Worm (Caenorhabditis elegans) whole organism, L2 larva: ENCODE results near the gene cyp-13A12.

ENCODE experiments used
- C34F6.9 ChIP-seq: fragments of 150-350 bp; optimal IDR thresholded peaks from 2 replicates; lab custom pipeline; 2014; ENCODE audit warnings: missing biosample characterization, missing genetic modification characterization
- F13H6.1 ChIP-seq: sonication (generic microtip); optimal IDR thresholded peaks from 2 replicates; lab custom pipeline; 2016; ENCODE audit warnings: missing genetic modification characterization, missing compliant biosample characterization
- R02D3.7 ChIP-seq: fragments of 150-350 bp; optimal IDR thresholded peaks from 2 replicates; lab custom pipeline; 2014; ENCODE audit warnings: missing biosample characterization, missing genetic modification characterization
- Y55F3AM.14 ChIP-seq: fragments of 200-800 bp; sonication (Bioruptor generic); optimal IDR thresholded peaks from 2 replicates; lab custom pipeline; 2018; ENCODE audit warnings: mild to moderate bottlenecking, missing genetic modification characterization, missing compliant biosample characterization
- ZK546.5 ChIP-seq: sonication (generic microtip); optimal IDR thresholded peaks from 2 replicates; lab custom pipeline; 2017; ENCODE audit warnings: missing biosample characterization, missing genetic modification characterization
- alr-1 ChIP-seq: fragments of 150-350 bp; optimal IDR thresholded peaks from 2 replicates; lab custom pipeline; 2014; ENCODE audit warnings: missing biosample characterization, missing genetic modification characterization
- aly-2 ChIP-seq: fragments of 150-350 bp; optimal IDR thresholded peaks from 2 replicates; lab custom pipeline; 2014; ENCODE audit warnings: missing biosample characterization, missing genetic modification characterization
- ama-1 ChIP-seq: fragments of 150-350 bp; optimal IDR thresholded peaks from 2 replicates; lab custom pipeline; 2018; ENCODE audit warnings: inconsistent platforms
- blmp-1 ChIP-seq: sonication (generic microtip); optimal IDR thresholded peaks from 2 replicates; lab custom pipeline; 2017; ENCODE audit warnings: missing genetic modification characterization, mild to moderate bottlenecking, missing compliant biosample characterization, antibody characterized with exemption, moderate library complexity; ENCODE audit not compliant: insufficient read depth
- ceh-16 ChIP-seq: fragments of 150-350 bp; optimal IDR thresholded peaks from 2 replicates; lab custom pipeline; 2014; ENCODE audit warnings: missing biosample characterization, missing genetic modification characterization
- ceh-82 ChIP-seq: fragments of 150-350 bp; optimal IDR thresholded peaks from 2 replicates; lab custom pipeline; 2014; ENCODE audit warnings: missing biosample characterization, missing genetic modification characterization
- crh-2 ChIP-seq: sonication (generic microtip); optimal IDR thresholded peaks from 2 replicates; lab custom pipeline; 2017; ENCODE audit warnings: missing biosample characterization, missing genetic modification characterization
- egl-27 ChIP-seq: sonication (generic microtip); optimal IDR thresholded peaks from 3 replicates; lab custom pipeline; 2017; ENCODE audit warnings: missing biosample characterization, missing genetic modification reagents, missing genetic modification characterization
- elt-1 ChIP-seq: fragments of 150-350 bp; optimal IDR thresholded peaks from 2 replicates; lab custom pipeline; 2014; ENCODE audit warnings: missing biosample characterization, missing genetic modification characterization
- elt-3 ChIP-seq: sonication (generic microtip); optimal IDR thresholded peaks from 2 replicates; lab custom pipeline; 2017; ENCODE audit warnings: missing biosample characterization, missing genetic modification characterization
- fos-1 ChIP-seq: fragments of 150-350 bp; optimal IDR thresholded peaks from 2 replicates; lab custom pipeline; 2014; ENCODE audit warnings: missing biosample characterization, missing genetic modification characterization
- lin-11 ChIP-seq: fragments of 150-350 bp; sonication (generic microtip); optimal IDR thresholded peaks from 2 replicates; lab custom pipeline; 2014; ENCODE audit warnings: missing biosample characterization, missing genetic modification characterization, inconsistent platforms, mixed read lengths
- lin-13 ChIP-seq: fragments of 150-350 bp; optimal IDR thresholded peaks from 2 replicates; lab custom pipeline; 2014; ENCODE audit warnings: missing biosample characterization, missing genetic modification reagents, missing genetic modification characterization
- lsy-2 ChIP-seq, 2 experiments: fragments of 150-350 bp in 1 of 2; sonication (generic microtip) in 1 of 2; optimal IDR thresholded peaks; 2 replicates each; lab custom pipeline; 2014 to 2017; ENCODE audit warnings: missing biosample characterization in 2 of 2, missing genetic modification characterization in 2 of 2
- mab-5 ChIP-seq: fragments of 150-350 bp; optimal IDR thresholded peaks from 2 replicates; lab custom pipeline; 2014; ENCODE audit warnings: missing biosample characterization, missing genetic modification characterization
- mbf-1 ChIP-seq: sonication (generic microtip); optimal IDR thresholded peaks from 2 replicates; lab custom pipeline; 2017; ENCODE audit warnings: missing biosample characterization, missing genetic modification characterization
- mdl-1 ChIP-seq, 2 experiments: fragments of 150-350 bp in 1 of 2; sonication (generic microtip) in 1 of 2; optimal IDR thresholded peaks; 2 replicates each; lab custom pipeline; 2017; ENCODE audit warnings: missing biosample characterization in 2 of 2, missing genetic modification characterization in 2 of 2
- nhr-10 ChIP-seq: sonication (generic microtip); optimal IDR thresholded peaks from 2 replicates; lab custom pipeline; 2017; ENCODE audit warnings: missing biosample characterization, missing genetic modification characterization
- nhr-11 ChIP-seq: fragments of 150-350 bp; optimal IDR thresholded peaks from 2 replicates; lab custom pipeline; 2014; ENCODE audit warnings: missing biosample characterization, missing genetic modification characterization
- nhr-12 ChIP-seq: fragments of 150-350 bp; optimal IDR thresholded peaks from 2 replicates; lab custom pipeline; 2014; ENCODE audit warnings: missing biosample characterization, missing genetic modification characterization
- nhr-129 ChIP-seq: fragments of 150-350 bp; optimal IDR thresholded peaks from 2 replicates; lab custom pipeline; 2014; ENCODE audit warnings: missing biosample characterization, missing genetic modification characterization
- nhr-21 ChIP-seq: fragments of 150-350 bp; optimal IDR thresholded peaks from 2 replicates; lab custom pipeline; 2014; ENCODE audit warnings: missing biosample characterization, missing genetic modification characterization
- nhr-237 ChIP-seq: fragments of 150-350 bp; optimal IDR thresholded peaks from 2 replicates; lab custom pipeline; 2014; ENCODE audit warnings: missing biosample characterization, missing genetic modification characterization
- nhr-25 ChIP-seq: fragments of 150-350 bp; sonication (generic microtip); optimal IDR thresholded peaks from 3 replicates; lab custom pipeline; 2014; ENCODE audit warnings: missing biosample characterization, missing genetic modification characterization
- nhr-6 ChIP-seq: fragments of 150-350 bp; optimal IDR thresholded peaks from 2 replicates; lab custom pipeline; 2014; ENCODE audit warnings: missing biosample characterization, missing genetic modification characterization
- nhr-77 ChIP-seq: fragments of 150-350 bp; optimal IDR thresholded peaks from 2 replicates; lab custom pipeline; 2014; ENCODE audit warnings: missing biosample characterization, missing genetic modification characterization
- peb-1 ChIP-seq: fragments of 150-350 bp; optimal IDR thresholded peaks from 2 replicates; lab custom pipeline; 2014; ENCODE audit warnings: missing biosample characterization, missing genetic modification characterization
- skn-1 ChIP-seq: sonication (generic microtip); optimal IDR thresholded peaks from 2 replicates; lab custom pipeline; 2017; ENCODE audit warnings: missing biosample characterization, missing genetic modification characterization
- sma-3 ChIP-seq: sonication (generic microtip); optimal IDR thresholded peaks from 2 replicates; lab custom pipeline; 2016; ENCODE audit warnings: missing genetic modification reagents, missing genetic modification characterization, missing compliant biosample characterization
- sma-9 ChIP-seq, 2 experiments: fragments of 150-350 bp in 1 of 2; sonication (generic microtip) in 1 of 2; optimal IDR thresholded peaks; 2 replicates each; lab custom pipeline; 2014 to 2016; ENCODE audit warnings: missing genetic modification characterization in 2 of 2, mild to moderate bottlenecking in 1 of 2, missing biosample characterization in 1 of 2, missing compliant biosample characterization in 1 of 2, missing genetic modification reagents in 1 of 2, moderate library complexity in 1 of 2
- snpc-4 ChIP-seq: fragments of 150-350 bp; optimal IDR thresholded peaks from 2 replicates; lab custom pipeline; 2014; ENCODE audit warnings: missing biosample characterization, missing genetic modification characterization
- unc-55 ChIP-seq: fragments of 150-350 bp; sonication (generic microtip); optimal IDR thresholded peaks from 3 replicates; lab custom pipeline; 2014; ENCODE audit warnings: missing biosample characterization, missing genetic modification reagents, missing genetic modification characterization
- unc-62 ChIP-seq: fragments of 150-350 bp; optimal IDR thresholded peaks from 2 replicates; lab custom pipeline; 2014; ENCODE audit warnings: missing biosample characterization, missing genetic modification reagents, missing genetic modification characterization
- zag-1 ChIP-seq: fragments of 150-350 bp; optimal IDR thresholded peaks from 2 replicates; lab custom pipeline; 2014; ENCODE audit warnings: missing biosample characterization, missing genetic modification characterization
- ztf-1 ChIP-seq: fragments of 200-800 bp; sonication (Bioruptor generic); conservative IDR thresholded peaks from 2 replicates; pipeline ENCODE4 v1.3.6; 2022; ENCODE audit warnings: missing genetic modification characterization, missing compliant biosample characterization
- ztf-11 ChIP-seq: sonication (generic microtip); optimal IDR thresholded peaks from 2 replicates; lab custom pipeline; 2017; ENCODE audit warnings: missing biosample characterization, missing genetic modification characterization
- ztf-4 ChIP-seq: fragments of 150-350 bp; optimal IDR thresholded peaks from 2 replicates; lab custom pipeline; 2014; ENCODE audit warnings: missing biosample characterization, missing genetic modification characterization

Gene cyp-13A12

ce11 chrIII:13056230-13056629 is 31.9 kb downstream of the cyp-13A12 start:
- no peak for TF ChIP-seq lin-11 (tag; lab: Kevin White, UChicago)
- no peak for TF ChIP-seq snpc-4 (tag; lab: Kevin White, UChicago)
- TF ChIP-seq R02D3.7: no peak
- TF ChIP-seq nhr-129 (tag; lab: Kevin White, UChicago): no peak
- TF ChIP-seq ama-1 (lab: Kevin White, UChicago): no peak
- TF ChIP-seq lin-13 (GFP tag; lab: Kevin White, UChicago): no peak
- no peak for TF ChIP-seq unc-55 (GFP tag; lab: Kevin White, UChicago)
- no peak for TF ChIP-seq ceh-16
- no peak for TF ChIP-seq ceh-82
- no peak for TF ChIP-seq mab-5 (tag; lab: Kevin White, UChicago)
- no peak for TF ChIP-seq nhr-11
- no peak for TF ChIP-seq sma-3 (GFP tag; lab: Kevin White, UChicago)
- TF ChIP-seq fos-1 (tag; lab: Kevin White, UChicago): no peak
- TF ChIP-seq aly-2 (tag; lab: Kevin White, UChicago): no peak
- no peak for TF ChIP-seq nhr-6 (tag; lab: Kevin White, UChicago)
- no peak for TF ChIP-seq zag-1
- TF ChIP-seq nhr-21: no peak
- no peak for TF ChIP-seq C34F6.9 (tag; lab: Kevin White, UChicago)

ce11 chrIII:13056735-13057134 is 32.4 kb downstream of the cyp-13A12 start:
- TF ChIP-seq crh-2 (tag; lab: Kevin White, UChicago) (no peak), nhr-129 (tag; lab: Kevin White, UChicago) (peak; percentile 23)

- TF ChIP-seq unc-55 (GFP tag; lab: Kevin White, UChicago) (peak; percentile 74), mdl-1 (tag; optimal IDR thresholded peaks at IDR 0.05; lab: Kevin White, UChicago) (no peak), nhr-25 (no peak)
- TF ChIP-seq, all 48 proteins: peak for 1
Measured at ce11 chrIII:13058140-13058539, 33.8 kb downstream of the cyp-13A12 start.

ce11 chrIII:13059335-13059734 is 35.0 kb downstream of the cyp-13A12 start:
- TF ChIP-seq nhr-12 (tag; lab: Kevin White, UChicago) (no peak), F13H6.1 (tag; lab: Kevin White, UChicago) (peak; percentile 20), C34F6.9 (tag; lab: Kevin White, UChicago) (peak; percentile 10), skn-1 (peak; percentile 58), lsy-2 (tag; optimal IDR thresholded peaks at IDR 0.05; lab: Kevin White, UChicago) (peak in 1 of 2 experiments; percentile 31), unc-62 (GFP tag; lab: Kevin White, UChicago) (no peak), fos-1 (tag; lab: Kevin White, UChicago) (peak; percentile 99), sma-9 (GFP tag; optimal IDR thresholded peaks at IDR 0.05; lab: Kevin White, UChicago) (peak; percentile 73), sma-9 (tag; optimal IDR thresholded peaks at IDR 0.05; lab: Kevin White, UChicago) (no peak), crh-2 (tag; lab: Kevin White, UChicago) (peak; percentile 54), blmp-1 (tag; lab: Kevin White, UChicago) (no peak)

DNA sequence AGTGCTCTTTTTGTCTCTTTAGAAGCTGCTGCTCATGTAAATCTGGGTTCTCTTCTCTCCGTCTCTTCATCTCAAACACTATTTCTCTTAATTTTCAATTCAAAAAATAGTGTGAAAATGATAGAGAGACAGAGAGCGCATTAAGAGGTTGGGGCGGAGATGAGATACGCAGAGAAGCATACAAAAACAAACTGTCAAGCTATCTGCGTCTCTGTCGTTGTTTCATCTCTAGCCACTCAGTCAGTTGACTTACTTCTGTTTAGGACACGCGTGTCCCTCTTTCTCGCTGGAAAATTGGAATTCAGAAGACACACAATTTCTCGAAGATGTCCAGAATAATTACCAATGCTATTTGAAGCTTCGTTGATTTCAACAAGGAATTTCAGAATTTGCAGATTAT is 36.8 kb downstream of the cyp-13A12 start:
- TF ChIP-seq mdl-1 (tag; optimal IDR thresholded peaks at IDR 0.05; lab: Kevin White, UChicago): peak; percentile 80 to 88
- peak; percentile 40 for TF ChIP-seq R02D3.7
- TF ChIP-seq sma-9 (GFP tag; optimal IDR thresholded peaks at IDR 0.05; lab: Kevin White, UChicago): peak; percentile 99
- TF ChIP-seq sma-9 (tag; optimal IDR thresholded peaks at IDR 0.05; lab: Kevin White, UChicago): peak; percentile 57
- TF ChIP-seq ama-1 (lab: Kevin White, UChicago): peak; percentile 98
- no peak for TF ChIP-seq Y55F3AM.14 (GFP tag; lab: Kevin White, UChicago)
- TF ChIP-seq ceh-16: peak; percentile 55
- peak; percentile 13 for TF ChIP-seq skn-1
- TF ChIP-seq unc-55 (GFP tag; lab: Kevin White, UChicago): peak; percentile 96
- TF ChIP-seq nhr-25: peak; percentile 97
- TF ChIP-seq crh-2 (tag; lab: Kevin White, UChicago): peak; percentile 98
- TF ChIP-seq elt-3: no peak
- TF ChIP-seq zag-1: peak; percentile 91
- no peak for TF ChIP-seq aly-2 (tag; lab: Kevin White, UChicago)
- TF ChIP-seq elt-1 (tag; lab: Kevin White, UChicago): no peak
- peak; percentile 47 for TF ChIP-seq ZK546.5 (tag; lab: Kevin White, UChicago)
- TF ChIP-seq nhr-11: no peak
- TF ChIP-seq C34F6.9 (tag; lab: Kevin White, UChicago): peak; percentile 99
- no peak for TF ChIP-seq nhr-12 (tag; lab: Kevin White, UChicago)
- peak; percentile 19 for TF ChIP-seq nhr-77 (tag; lab: Kevin White, UChicago)
- peak; percentile 3 for TF ChIP-seq ztf-11 (tag; lab: Kevin White, UChicago)
- no peak for TF ChIP-seq mbf-1 (tag; lab: Kevin White, UChicago)
- TF ChIP-seq nhr-10 (tag; lab: Kevin White, UChicago): peak; percentile 57
- peak; percentile 76 for TF ChIP-seq unc-62 (GFP tag; lab: Kevin White, UChicago)
- peak; percentile 54 for TF ChIP-seq nhr-237 (tag; lab: Kevin White, UChicago)
- TF ChIP-seq mab-5 (tag; lab: Kevin White, UChicago): peak; percentile 95
- TF ChIP-seq fos-1 (tag; lab: Kevin White, UChicago): peak; percentile 87
- TF ChIP-seq alr-1 (tag; lab: Kevin White, UChicago): peak; percentile 30
- TF ChIP-seq egl-27 (tag; lab: Kevin White, UChicago): peak; percentile 96
- TF ChIP-seq peb-1 (tag; lab: Kevin White, UChicago): no peak
- peak; percentile 81 for TF ChIP-seq snpc-4 (tag; lab: Kevin White, UChicago)
- TF ChIP-seq sma-3 (GFP tag; lab: Kevin White, UChicago): peak; percentile 79
- no peak for TF ChIP-seq ztf-1 (GFP tag; lab: Robert Waterston, UW)
- peak; percentile 91 for TF ChIP-seq nhr-21
- TF ChIP-seq ztf-4 (tag; lab: Kevin White, UChicago): peak; percentile 96
